Worm (Caenorhabditis elegans) whole organism, late embryonic: ENCODE measurements around the gene atg-7.

ENCODE experiments used
- F13H6.1 ChIP-seq: sonication (generic microtip); optimal IDR thresholded peaks from 2 replicates; lab custom pipeline; 2016; ENCODE audit warnings: missing genetic modification characterization, missing compliant biosample characterization
- ama-1 ChIP-seq: fragments of 150-350 bp; optimal IDR thresholded peaks from 2 replicates; lab custom pipeline; 2014
- ceh-31 ChIP-seq: sonication (generic microtip); optimal IDR thresholded peaks from 2 replicates; lab custom pipeline; 2016; ENCODE audit warnings: missing genetic modification characterization, missing compliant biosample characterization
- fkh-10 ChIP-seq: fragments of 150-350 bp; optimal IDR thresholded peaks from 2 replicates; lab custom pipeline; 2014; ENCODE audit warnings: missing biosample characterization, missing genetic modification reagents, missing genetic modification characterization
- hlh-30 ChIP-seq: sonication (generic microtip); optimal IDR thresholded peaks from 2 replicates; lab custom pipeline; 2017; ENCODE audit warnings: antibody characterized with exemption, missing genetic modification characterization, missing compliant biosample characterization; ENCODE audit not compliant: insufficient read depth
- hlh-8 ChIP-seq: sonication (generic microtip); optimal IDR thresholded peaks from 2 replicates; lab custom pipeline; 2016; ENCODE audit warnings: missing genotype, missing genetic modification characterization, missing compliant biosample characterization
- lin-11 ChIP-seq: fragments of 200-800 bp; sonication (Bioruptor generic); optimal IDR thresholded peaks from 2 replicates; lab custom pipeline; 2018; ENCODE audit warnings: mild to moderate bottlenecking, missing genetic modification characterization, missing compliant biosample characterization
- nhr-11 ChIP-seq: fragments of 150-350 bp; optimal IDR thresholded peaks from 2 replicates; lab custom pipeline; 2014; ENCODE audit warnings: missing biosample characterization, missing genetic modification characterization
- odd-2 ChIP-seq: sonication (generic microtip); optimal IDR thresholded peaks from 2 replicates; lab custom pipeline; 2017; ENCODE audit warnings: antibody characterized with exemption, mild to moderate bottlenecking, missing genetic modification characterization, missing compliant biosample characterization
- pag-3 ChIP-seq: sonication (generic microtip); optimal IDR thresholded peaks from 2 replicates; lab custom pipeline; 2016; ENCODE audit warnings: missing compliant biosample characterization, missing genetic modification characterization, borderline replicate concordance
- pha-4 ChIP-seq: fragments of 150-350 bp; optimal IDR thresholded peaks from 2 replicates; lab custom pipeline; 2018; ENCODE audit warnings: missing biosample characterization, missing genetic modification reagents, missing genetic modification characterization
- sdc-2 ChIP-seq: sonication (generic microtip); optimal IDR thresholded peaks from 2 replicates; lab custom pipeline; 2016; ENCODE audit warnings: missing genotype, missing genetic modification characterization, missing compliant biosample characterization

ce11 chrIV:11100271-11100670 is 19.4 kb upstream of the atg-7 start, which contains the start of gene str-3:
- TF ChIP-seq pag-3 (tag; lab: Kevin White, UChicago) (no peak), sdc-2 (tag; lab: Kevin White, UChicago) (no peak), hlh-30 (tag; lab: Kevin White, UChicago) (no peak), nhr-11 (tag; lab: Kevin White, UChicago) (no peak), pha-4 (tag; lab: Kevin White, UChicago) (no peak), F13H6.1 (tag; lab: Kevin White, UChicago) (no peak), lin-11 (tag; lab: Kevin White, UChicago) (no peak), odd-2 (tag; lab: Kevin White, UChicago) (no peak), fkh-10 (GFP tag; lab: Kevin White, UChicago) (no peak), hlh-8 (no peak), ama-1 (lab: Kevin White, UChicago) (no peak), ceh-31 (tag; lab: Kevin White, UChicago) (no peak)
